Fruit fly (Drosophila melanogaster) whole organism, embryonic: ENCODE results near the gene MAPk-Ak2.

Experiments
- CG10209 ChIP-seq: fragments of 200-800 bp; sonication (Bioruptor generic); optimal IDR thresholded peaks from 3 replicates; lab custom pipeline; 2017; ENCODE audit warnings: missing biosample characterization, mild to moderate bottlenecking, missing genetic modification characterization, missing genetic modification reagents
- CG10959 ChIP-seq: fragments of 200-800 bp; sonication (Bioruptor generic); IDR thresholded peaks from 2 replicates; pipeline ENCODE4 v1.3.6; 2022; ENCODE audit warnings: missing biosample characterization, missing genetic modification characterization
- CG11695 ChIP-seq: fragments of 200-800 bp; sonication (Bioruptor generic); IDR thresholded peaks from 3 replicates; pipeline ENCODE4 v1.3.6; 2022; ENCODE audit warnings: missing biosample characterization, missing genetic modification characterization
- CG12104 ChIP-seq: fragments of 200-800 bp; sonication (Bioruptor generic); optimal IDR thresholded peaks from 3 replicates; lab custom pipeline; 2016; ENCODE audit warnings: missing biosample characterization, missing genetic modification characterization
- CG12155 ChIP-seq: fragments of 200-800 bp; sonication (Bioruptor generic); optimal IDR thresholded peaks from 3 replicates; lab custom pipeline; 2016; ENCODE audit warnings: missing biosample characterization, missing genetic modification characterization
- CG13624 ChIP-seq: fragments of 200-800 bp; sonication (Bioruptor generic); optimal IDR thresholded peaks from 2 replicates; lab custom pipeline; 2016; ENCODE audit warnings: missing biosample characterization, missing genetic modification characterization
- CG15269 ChIP-seq: fragments of 200-800 bp; sonication (Bioruptor generic); optimal IDR thresholded peaks from 2 replicates; lab custom pipeline; 2018; ENCODE audit warnings: missing biosample characterization, mild to moderate bottlenecking, missing genetic modification characterization, moderate library complexity
- CG15696 ChIP-seq: fragments of 200-800 bp; sonication (Bioruptor generic); optimal IDR thresholded peaks from 2 replicates; lab custom pipeline; 2019; ENCODE audit warnings: missing biosample characterization, mild to moderate bottlenecking, missing genetic modification characterization, moderate library complexity
- CG1602 ChIP-seq: fragments of 200-800 bp; sonication (Bioruptor generic); optimal IDR thresholded peaks from 3 replicates; lab custom pipeline; 2016; ENCODE audit warnings: missing biosample characterization, missing genetic modification characterization
- CG18619 ChIP-seq: fragments of 200-800 bp; sonication (Bioruptor generic); optimal IDR thresholded peaks from 3 replicates; lab custom pipeline; 2017; ENCODE audit warnings: missing biosample characterization, mild to moderate bottlenecking, missing genetic modification characterization
- CG4360 ChIP-seq: fragments of 200-800 bp; sonication (Bioruptor generic); IDR thresholded peaks from 2 replicates; pipeline ENCODE4 v1.3.6; 2022; ENCODE audit warnings: missing biosample characterization, missing genetic modification characterization
- CG6654 ChIP-seq: fragments of 200-800 bp; sonication (Bioruptor generic); optimal IDR thresholded peaks from 2 replicates; lab custom pipeline; 2017; ENCODE audit warnings: missing biosample characterization, mild to moderate bottlenecking, missing genetic modification characterization
- CG7987 ChIP-seq: fragments of 200-800 bp; sonication (Bioruptor generic); optimal IDR thresholded peaks from 2 replicates; lab custom pipeline; 2018; ENCODE audit warnings: missing biosample characterization, mild to moderate bottlenecking, missing genetic modification characterization, moderate library complexity
- CG8290 ChIP-seq, 3 experiments: fragments of 200-800 bp; sonication (Bioruptor generic); optimal IDR thresholded peaks; 2 replicates each; lab custom pipeline; 2016 to 2019; ENCODE audit warnings: missing biosample characterization in 3 of 3, missing genetic modification characterization in 3 of 3, mild to moderate bottlenecking in 2 of 3, moderate library complexity in 1 of 3
- CG8478 ChIP-seq: fragments of >200 bp; optimal IDR thresholded peaks from 2 replicates; lab custom pipeline; 2018
- Dref ChIP-seq: fragments of 200-800 bp; sonication (Bioruptor generic); IDR thresholded peaks from 2 replicates; pipeline ENCODE4 v1.3.6; 2022; ENCODE audit warnings: missing biosample characterization, missing genetic modification characterization
- Elba2 ChIP-seq: fragments of 200-800 bp; sonication (Bioruptor generic); optimal IDR thresholded peaks from 3 replicates; lab custom pipeline; 2016; ENCODE audit warnings: missing biosample characterization, missing genetic modification characterization
- Ets97D ChIP-seq: fragments of 200-800 bp; sonication (Bioruptor generic); optimal IDR thresholded peaks from 3 replicates; lab custom pipeline; 2016; ENCODE audit warnings: missing biosample characterization, missing genetic modification characterization
- Fer2 ChIP-seq: fragments of 200-800 bp; sonication (Bioruptor generic); optimal IDR thresholded peaks from 2 replicates; lab custom pipeline; 2018; ENCODE audit warnings: missing biosample characterization, mild to moderate bottlenecking, missing genetic modification characterization, moderate library complexity
- Gug ChIP-seq: fragments of 200-800 bp; sonication (Bioruptor generic); IDR thresholded peaks from 4 replicates; pipeline ENCODE4 v1.3.6; 2022; ENCODE audit warnings: missing biosample characterization, missing genetic modification characterization
- HLHmδ ChIP-seq: fragments of 200-800 bp; sonication (Bioruptor generic); optimal IDR thresholded peaks from 2 replicates; lab custom pipeline; 2018; ENCODE audit warnings: missing biosample characterization, mild to moderate bottlenecking, missing genetic modification characterization, moderate library complexity
- HmgD ChIP-seq: fragments of 200-800 bp; sonication (Bioruptor generic); optimal IDR thresholded peaks from 3 replicates; lab custom pipeline; 2016; ENCODE audit warnings: missing biosample characterization, missing genetic modification characterization
- Hmx ChIP-seq: fragments of 200-800 bp; sonication (Bioruptor generic); optimal IDR thresholded peaks from 2 replicates; lab custom pipeline; 2016; ENCODE audit warnings: missing biosample characterization, missing genetic modification characterization
- Lhr ChIP-seq: fragments of 200-800 bp; sonication (Bioruptor generic); optimal IDR thresholded peaks from 3 replicates; lab custom pipeline; 2017; ENCODE audit warnings: mild to moderate bottlenecking, missing biosample characterization, missing genetic modification reagents, missing genetic modification characterization
- Mad ChIP-seq: fragments of 200-800 bp; sonication (Bioruptor generic); optimal IDR thresholded peaks from 2 replicates; lab custom pipeline; 2016; ENCODE audit warnings: missing biosample characterization, missing genetic modification characterization
- Med ChIP-seq: fragments of 200-800 bp; sonication (Bioruptor generic); peaks from one replicate; lab custom pipeline; 2016; ENCODE audit warnings: missing biosample characterization, missing genetic modification characterization, mild to moderate bottlenecking, inconsistent platforms, moderate library complexity
- NFAT ChIP-seq: fragments of 200-800 bp; sonication (Bioruptor generic); IDR thresholded peaks from 2 replicates; pipeline ENCODE4 v1.3.6; 2022; ENCODE audit warnings: missing biosample characterization, missing genetic modification characterization
- Poxn ChIP-seq: fragments of 200-800 bp; sonication (Bioruptor generic); IDR thresholded peaks from 2 replicates; pipeline ENCODE4 v1.3.6; 2022; ENCODE audit warnings: missing biosample characterization, missing genetic modification characterization
- Rx ChIP-seq: fragments of 200-800 bp; sonication (Bioruptor generic); IDR thresholded peaks from 2 replicates; pipeline ENCODE4 v1.3.6; 2022; ENCODE audit warnings: missing biosample characterization, missing genetic modification characterization
- Vsx1 ChIP-seq: fragments of 200-800 bp; sonication (Bioruptor generic); optimal IDR thresholded peaks from 2 replicates; lab custom pipeline; 2017; ENCODE audit warnings: missing biosample characterization, mild to moderate bottlenecking, missing genetic modification characterization, missing genetic modification reagents
- ase ChIP-seq: fragments of 200-800 bp; sonication (Bioruptor generic); IDR thresholded peaks from 3 replicates; pipeline ENCODE4 v1.3.6; 2022; ENCODE audit warnings: missing biosample characterization, missing genetic modification characterization
- cad ChIP-seq: fragments of >200 bp; optimal IDR thresholded peaks from 2 replicates; lab custom pipeline; 2017; ENCODE audit warnings: missing biosample characterization, missing genetic modification characterization
- corto ChIP-seq: fragments of 200-800 bp; sonication (Bioruptor generic); optimal IDR thresholded peaks from 2 replicates; lab custom pipeline; 2016; ENCODE audit warnings: missing biosample characterization, mild to moderate bottlenecking, missing genetic modification characterization, moderate library complexity
- dati ChIP-seq: fragments of 200-800 bp; sonication (Bioruptor generic); IDR thresholded peaks from 2 replicates; pipeline ENCODE4 v1.3.6; 2022; ENCODE audit warnings: missing biosample characterization, missing genetic modification characterization
- eyg ChIP-seq: fragments of 200-800 bp; sonication (Bioruptor generic); optimal IDR thresholded peaks from 3 replicates; lab custom pipeline; 2016; ENCODE audit warnings: missing biosample characterization, missing genetic modification characterization
- grn ChIP-seq: fragments of 200-800 bp; sonication (Bioruptor generic); optimal IDR thresholded peaks from 3 replicates; lab custom pipeline; 2017; ENCODE audit warnings: missing biosample characterization, missing genetic modification characterization
- gsb-n ChIP-seq: fragments of 200-800 bp; sonication (Bioruptor generic); optimal IDR thresholded peaks from 3 replicates; lab custom pipeline; 2018; ENCODE audit warnings: missing biosample characterization, mild to moderate bottlenecking, missing genetic modification characterization
- hb ChIP-seq: fragments of 200-800 bp; sonication (Bioruptor generic); IDR thresholded peaks from 3 replicates; pipeline ENCODE4 v1.3.6; 2022; ENCODE audit warnings: missing biosample characterization, missing genetic modification characterization; ENCODE audit not compliant: partially characterized antibody
- hkb ChIP-seq, 2 experiments: fragments of 200-800 bp in 1 of 2; fragments of >200 bp in 1 of 2; sonication (Bioruptor generic) in 1 of 2; IDR thresholded peaks in 1 of 2; optimal IDR thresholded peaks in 1 of 2; 2 replicates each; pipeline versions ENCODE4 v1.3.6 to Lab custom; 2017 to 2022; ENCODE audit warnings: missing biosample characterization in 1 of 2, missing genetic modification characterization in 1 of 2
- hth ChIP-seq: fragments of >200 bp; optimal IDR thresholded peaks from 2 replicates; lab custom pipeline; 2017; ENCODE audit warnings: inconsistent platforms
- nerfin-2 ChIP-seq: fragments of 200-800 bp; sonication (Bioruptor generic); IDR thresholded peaks from 2 replicates; pipeline ENCODE4 v1.3.6; 2022; ENCODE audit warnings: missing biosample characterization, missing genetic modification characterization; ENCODE audit not compliant: partially characterized antibody
- nmo ChIP-seq: fragments of 200-800 bp; sonication (Bioruptor generic); optimal IDR thresholded peaks from 2 replicates; lab custom pipeline; 2018; ENCODE audit warnings: missing biosample characterization, mild to moderate bottlenecking, missing genetic modification characterization, moderate library complexity
- org-1 ChIP-seq: fragments of 200-800 bp; sonication (Bioruptor generic); optimal IDR thresholded peaks from 2 replicates; lab custom pipeline; 2017; ENCODE audit warnings: missing biosample characterization, missing genetic modification characterization
- psq ChIP-seq: fragments of 200-800 bp; sonication (Bioruptor generic); optimal IDR thresholded peaks from 2 replicates; lab custom pipeline; 2017; ENCODE audit warnings: missing biosample characterization, missing genetic modification characterization
- rib ChIP-seq: fragments of 200-800 bp; sonication (Bioruptor generic); IDR thresholded peaks from 2 replicates; pipeline ENCODE4 v1.3.6; 2022; ENCODE audit warnings: missing biosample characterization, missing genetic modification characterization
- sob ChIP-seq: fragments of 200-800 bp; sonication (Bioruptor generic); IDR thresholded peaks from 2 replicates; pipeline ENCODE4 v1.3.6; 2022; ENCODE audit warnings: missing biosample characterization, missing genetic modification characterization
- tna ChIP-seq: fragments of 200-800 bp; sonication (Bioruptor generic); IDR thresholded peaks from 2 replicates; pipeline ENCODE4 v1.3.6; 2022; ENCODE audit warnings: missing biosample characterization, missing genetic modification characterization; ENCODE audit not compliant: partially characterized antibody
- trem ChIP-seq: fragments of 200-800 bp; optimal IDR thresholded peaks from 3 replicates; lab custom pipeline; 2019; ENCODE audit warnings: missing biosample characterization, mild to moderate bottlenecking, missing genetic modification characterization, moderate library complexity
- vvl ChIP-seq: fragments of 200-800 bp; sonication (Bioruptor generic); IDR thresholded peaks from 2 replicates; pipeline ENCODE4 v1.3.6; 2022; ENCODE audit warnings: missing biosample characterization, missing genetic modification characterization
- wor ChIP-seq: fragments of 200-800 bp; sonication (Bioruptor generic); IDR thresholded peaks from 2 replicates; pipeline ENCODE4 v1.3.6; 2022; ENCODE audit warnings: missing biosample characterization, missing genetic modification characterization

MAPk-Ak2 gene

dm6 chrX:5737676-5738220 lies 26.3 kb downstream of the MAPk-Ak2 start, which contains the start of gene Snx27 (continued):
- TF ChIP-seq CG13624 (GFP tag; lab: Kevin White, UChicago) (peak; percentile 75), CG18619 (no peak), gsb-n (tag; lab: Kevin White, UChicago) (peak; percentile 97), dati (GFP tag; lab: Robert Waterston, UW) (no peak), tna (GFP tag; lab: Robert Waterston, UW) (peak; percentile 99), CG12155 (peak; percentile 35), CG4360 (GFP tag; lab: Robert Waterston, UW) (no peak), org-1 (no peak), CG6654 (GFP tag; lab: Kevin White, UChicago) (no peak), Med (GFP tag; lab: Kevin White, UChicago) (peak; percentile 95), CG7987 (peak; percentile 52), HLHmδ (GFP tag; lab: Kevin White, UChicago) (peak; percentile 83), CG8478 (lab: Kevin White, UChicago) (no peak), CG10209 (peak; percentile 7), CG11695 (GFP tag; lab: Robert Waterston, UW) (no peak; the same call in 2 of the 3 replicates), cad (GFP tag; lab: Kevin White, UChicago) (no peak), Hmx (GFP tag; lab: Kevin White, UChicago) (no peak), Lhr (peak; percentile 83), CG8290 (GFP tag; optimal IDR thresholded peaks at IDR 0.05; lab: Kevin White, UChicago) (peak; percentile 38), CG8290 (tag; optimal IDR thresholded peaks at IDR 0.05; lab: Kevin White, UChicago) (peak in 1 of 2 experiments; percentile 87), psq (no peak), NFAT (peak; percentile 52; the same call in 1 of the 2 replicates), Ets97D (GFP tag; lab: Kevin White, UChicago) (peak; percentile 92), vvl (GFP tag; lab: Robert Waterston, UW) (peak; percentile 60; the same call in 1 of the 2 replicates), trem (peak; percentile 81), Rx (GFP tag; lab: Robert Waterston, UW) (no peak), corto (peak; percentile 26), Vsx1 (GFP tag; lab: Kevin White, UChicago) (peak; percentile 14), Mad (peak; percentile 47), CG15696 (tag; lab: Kevin White, UChicago) (no peak), CG1602 (GFP tag; lab: Kevin White, UChicago) (no peak), nmo (GFP tag; lab: Kevin White, UChicago) (peak; percentile 65), CG10959 (GFP tag; lab: Robert Waterston, UW) (no peak), ase (GFP tag; lab: Robert Waterston, UW) (no peak), rib (GFP tag; lab: Robert Waterston, UW) (peak; percentile 59; the same call in 1 of the 2 replicates), hkb (optimal IDR thresholded peaks at IDR 0.05; lab: Kevin White, UChicago) (no peak), hkb (GFP tag; IDR thresholded peaks at IDR 0.05; lab: Robert Waterston, UW) (peak; percentile 14; the same call in 1 of the 2 replicates), sob (GFP tag; lab: Robert Waterston, UW) (peak; percentile 86), nerfin-2 (GFP tag; lab: Robert Waterston, UW) (peak; percentile 98), eyg (GFP tag; lab: Kevin White, UChicago) (peak; percentile 30), Gug (peak; percentile 58; the same call in 1 of the 4 replicates), hth (lab: Kevin White, UChicago) (no peak), Poxn (GFP tag; lab: Robert Waterston, UW) (no peak), Fer2 (tag; lab: Kevin White, UChicago) (no peak), wor (no peak), CG15269 (tag; lab: Kevin White, UChicago) (no peak), CG12104 (no peak), hb (GFP tag; lab: Robert Waterston, UW) (peak; percentile 100), Elba2 (GFP tag; lab: Kevin White, UChicago) (no peak), grn (GFP tag; lab: Kevin White, UChicago) (no peak), Dref (GFP tag; lab: Robert Waterston, UW) (peak; percentile 99), HmgD (GFP tag; lab: Kevin White, UChicago) (peak; percentile 81)
